Worm (Caenorhabditis elegans) whole organism, L4 larva: ENCODE data around the gene tbc-18.

Experiments
- D1046.2 ChIP-seq: fragments of 200-800 bp; sonication (Bioruptor generic); IDR thresholded peaks from 2 replicates; pipeline ENCODE4 v1.3.6; 2022; ENCODE audit warnings: missing genetic modification characterization, missing compliant biosample characterization
- R02D3.7 ChIP-seq: fragments of 150-350 bp; sonication (generic microtip); optimal IDR thresholded peaks from 3 replicates; lab custom pipeline; 2014; ENCODE audit warnings: missing biosample characterization, missing genetic modification characterization
- T20F7.1 ChIP-seq: fragments of 200-800 bp; sonication (Bioruptor generic); optimal IDR thresholded peaks from 2 replicates; lab custom pipeline; 2018; ENCODE audit warnings: mild to moderate bottlenecking, missing genetic modification characterization, missing compliant biosample characterization
- Y48G9A.11 ChIP-seq: fragments of 200-800 bp; sonication (Bioruptor generic); IDR thresholded peaks from 2 replicates; pipeline ENCODE4 v1.3.6; 2022; ENCODE audit warnings: missing genetic modification reagents, missing genetic modification characterization, missing compliant biosample characterization
- aly-2 ChIP-seq: sonication (generic microtip); optimal IDR thresholded peaks from 2 replicates; lab custom pipeline; 2018; ENCODE audit warnings: missing biosample characterization, missing genetic modification characterization
- ama-1 ChIP-seq: fragments of 150-350 bp; optimal IDR thresholded peaks from 2 replicates; lab custom pipeline; 2014; ENCODE audit warnings: inconsistent platforms, mixed read lengths
- ceh-20 ChIP-seq: fragments of 200-800 bp; sonication (Bioruptor generic); IDR thresholded peaks from 2 replicates; pipeline ENCODE4 v1.3.6; 2022; ENCODE audit warnings: missing genetic modification reagents, missing genetic modification characterization, missing compliant biosample characterization
- ceh-32 ChIP-seq: sonication (generic microtip); optimal IDR thresholded peaks from 2 replicates; lab custom pipeline; 2016; ENCODE audit warnings: mild to moderate bottlenecking, missing genetic modification characterization, missing compliant biosample characterization; ENCODE audit not compliant: poor library complexity
- ceh-44 ChIP-seq: fragments of 200-800 bp; sonication (Bioruptor generic); IDR thresholded peaks from 2 replicates; pipeline ENCODE4 v1.3.6; 2022; ENCODE audit warnings: missing genetic modification reagents, missing genetic modification characterization, missing compliant biosample characterization
- ceh-82 ChIP-seq: sonication (generic microtip); optimal IDR thresholded peaks from 2 replicates; lab custom pipeline; 2017; ENCODE audit warnings: missing biosample characterization, missing genetic modification characterization
- ces-1 ChIP-seq: fragments of 150-350 bp; sonication (generic microtip); optimal IDR thresholded peaks from 4 replicates; lab custom pipeline; 2014; ENCODE audit warnings: missing biosample characterization, missing genetic modification reagents, missing genetic modification characterization
- daf-19 ChIP-seq: fragments of 200-800 bp; sonication (Bioruptor generic); conservative IDR thresholded peaks from 2 replicates; pipeline ENCODE4 v1.3.6; 2022; ENCODE audit warnings: missing genetic modification characterization, missing compliant biosample characterization
- daf-8 ChIP-seq: fragments of 200-800 bp; sonication (Bioruptor generic); IDR thresholded peaks from 2 replicates; pipeline ENCODE4 v1.3.6; 2022; ENCODE audit warnings: missing genetic modification characterization, missing compliant biosample characterization
- dmd-6 ChIP-seq: fragments of 200-800 bp; sonication (Bioruptor generic); IDR thresholded peaks from 2 replicates; pipeline ENCODE4 v1.3.6; 2022; ENCODE audit warnings: missing genetic modification reagents, missing genetic modification characterization, missing compliant biosample characterization
- dpl-1 ChIP-seq: fragments of 150-350 bp; optimal IDR thresholded peaks from 2 replicates; lab custom pipeline; 2014; ENCODE audit warnings: missing biosample characterization, missing genetic modification reagents, missing genetic modification characterization
- duxl-1 ChIP-seq: sonication (generic microtip); optimal IDR thresholded peaks from 2 replicates; lab custom pipeline; 2016; ENCODE audit warnings: mild to moderate bottlenecking, missing genetic modification characterization, moderate library complexity, missing compliant biosample characterization; ENCODE audit not compliant: poor library complexity
- fkh-10 ChIP-seq: fragments of 150-350 bp; optimal IDR thresholded peaks from 2 replicates; lab custom pipeline; 2014; ENCODE audit warnings: missing biosample characterization, missing genetic modification reagents, missing genetic modification characterization
- fos-1 ChIP-seq: fragments of 150-350 bp; optimal IDR thresholded peaks from 2 replicates; lab custom pipeline; 2014; ENCODE audit warnings: missing biosample characterization, missing genetic modification characterization
- gei-8 ChIP-seq: fragments of 200-800 bp; sonication (Bioruptor generic); optimal IDR thresholded peaks from 2 replicates; lab custom pipeline; 2018; ENCODE audit warnings: mild to moderate bottlenecking, missing genetic modification characterization, missing compliant biosample characterization
- hif-1 ChIP-seq, 2 experiments: sonication (generic microtip); optimal IDR thresholded peaks; 2 replicates each; lab custom pipeline; 2016 to 2017; ENCODE audit warnings: missing compliant biosample characterization in 2 of 2, missing genetic modification characterization in 2 of 2, missing genetic modification reagents in 2 of 2, missing genotype in 2 of 2, mild to moderate bottlenecking in 1 of 2
- hlh-30 ChIP-seq: sonication (generic microtip); optimal IDR thresholded peaks from 2 replicates; lab custom pipeline; 2017; ENCODE audit warnings: antibody characterized with exemption, mild to moderate bottlenecking, missing genetic modification characterization, missing compliant biosample characterization; ENCODE audit not compliant: insufficient read depth
- hmg-1.1 ChIP-seq: fragments of 200-800 bp; sonication (Bioruptor generic); IDR thresholded peaks from 2 replicates; pipeline ENCODE4 v1.3.6; 2022; ENCODE audit warnings: missing genetic modification reagents, missing genetic modification characterization, missing compliant biosample characterization
- jun-1 ChIP-seq: fragments of 150-350 bp; optimal IDR thresholded peaks from 2 replicates; lab custom pipeline; 2014; ENCODE audit warnings: missing biosample characterization, missing genetic modification reagents, missing genetic modification characterization
- lin-1 ChIP-seq: fragments of 200-800 bp; sonication (Bioruptor generic); IDR thresholded peaks from 2 replicates; pipeline ENCODE4 v1.3.6; 2022; ENCODE audit warnings: missing genetic modification reagents, missing genetic modification characterization, missing compliant biosample characterization
- lin-39 ChIP-seq: fragments of 150-350 bp; optimal IDR thresholded peaks from 2 replicates; lab custom pipeline; 2014; ENCODE audit warnings: missing biosample characterization, missing genetic modification reagents, missing genetic modification characterization
- lsy-2 ChIP-seq, 2 experiments: fragments of 150-350 bp in 1 of 2; sonication (generic microtip) in 1 of 2; optimal IDR thresholded peaks; 2 replicates each; lab custom pipeline; 2014 to 2017; ENCODE audit warnings: missing biosample characterization in 2 of 2, missing genetic modification characterization in 2 of 2
- madf-9 ChIP-seq: fragments of 200-800 bp; sonication (Bioruptor generic); conservative IDR thresholded peaks from 2 replicates; pipeline ENCODE4 v1.3.6; 2022; ENCODE audit warnings: missing genetic modification reagents, missing genetic modification characterization, missing compliant biosample characterization
- mdl-1 ChIP-seq, 2 experiments: fragments of 150-350 bp in 1 of 2; sonication (generic microtip) in 1 of 2; optimal IDR thresholded peaks; 2 replicates each; lab custom pipeline; 2014 to 2017; ENCODE audit warnings: missing biosample characterization in 2 of 2, missing genetic modification characterization in 2 of 2
- mdt-29 ChIP-seq: fragments of 200-800 bp; sonication (Bioruptor generic); IDR thresholded peaks from 2 replicates; pipeline ENCODE4 v1.3.6; 2022; ENCODE audit warnings: missing genetic modification reagents, missing genetic modification characterization, missing compliant biosample characterization
- mxl-2 ChIP-seq: fragments of 200-800 bp; sonication (Bioruptor generic); conservative IDR thresholded peaks from 2 replicates; pipeline ENCODE4 v1.3.6; 2022; ENCODE audit warnings: missing genetic modification reagents, missing genetic modification characterization, missing compliant biosample characterization
- nhr-10 ChIP-seq: fragments of 150-350 bp; optimal IDR thresholded peaks from 2 replicates; lab custom pipeline; 2014; ENCODE audit warnings: missing biosample characterization, missing genetic modification characterization
- nhr-11 ChIP-seq: fragments of 150-350 bp; optimal IDR thresholded peaks from 2 replicates; lab custom pipeline; 2014; ENCODE audit warnings: missing biosample characterization, missing genetic modification characterization
- nhr-237 ChIP-seq: sonication (generic microtip); optimal IDR thresholded peaks from 2 replicates; lab custom pipeline; 2017; ENCODE audit warnings: missing biosample characterization, missing genetic modification characterization
- nhr-25 ChIP-seq: sonication (generic microtip); optimal IDR thresholded peaks from 2 replicates; lab custom pipeline; 2017; ENCODE audit warnings: missing genetic modification characterization, mild to moderate bottlenecking, missing compliant biosample characterization, antibody characterized with exemption, moderate library complexity, borderline replicate concordance; ENCODE audit not compliant: insufficient read depth
- nhr-28 ChIP-seq: fragments of 150-350 bp; optimal IDR thresholded peaks from 2 replicates; lab custom pipeline; 2014; ENCODE audit warnings: missing biosample characterization, missing genetic modification characterization
- nhr-42 ChIP-seq: fragments of 200-800 bp; sonication (Bioruptor generic); IDR thresholded peaks from 2 replicates; pipeline ENCODE4 v1.3.6; 2022; ENCODE audit warnings: missing genetic modification characterization, missing compliant biosample characterization
- nhr-6 ChIP-seq: fragments of 150-350 bp; optimal IDR thresholded peaks from 2 replicates; lab custom pipeline; 2014; ENCODE audit warnings: missing biosample characterization, missing genetic modification characterization
- nhr-76 ChIP-seq: fragments of 150-350 bp; optimal IDR thresholded peaks from 2 replicates; lab custom pipeline; 2014; ENCODE audit warnings: missing biosample characterization, missing genetic modification characterization
- nhr-77 ChIP-seq: fragments of 150-350 bp; optimal IDR thresholded peaks from 2 replicates; lab custom pipeline; 2014; ENCODE audit warnings: missing biosample characterization, missing genetic modification characterization
- pha-4 ChIP-seq, 2 experiments: fragments of 150-350 bp in 1 of 2; fragments of 200-800 bp in 1 of 2; sonication (Bioruptor generic) in 1 of 2; IDR thresholded peaks in 1 of 2; optimal IDR thresholded peaks in 1 of 2; 2 replicates each; pipeline versions ENCODE4 v1.3.6 to Lab custom; 2014 to 2022; ENCODE audit warnings: missing genetic modification characterization in 2 of 2, missing genetic modification reagents in 2 of 2, missing biosample characterization in 1 of 2, missing compliant biosample characterization in 1 of 2
- rbr-2 ChIP-seq: sonication (generic microtip); optimal IDR thresholded peaks from 2 replicates; lab custom pipeline; 2016; ENCODE audit warnings: missing genotype, missing genetic modification characterization, missing compliant biosample characterization
- saeg-2 ChIP-seq: fragments of 200-800 bp; sonication (Bioruptor generic); IDR thresholded peaks from 2 replicates; pipeline ENCODE4 v1.3.6; 2022; ENCODE audit warnings: missing genetic modification reagents, missing genetic modification characterization, missing compliant biosample characterization
- skn-1 ChIP-seq: fragments of 150-350 bp; optimal IDR thresholded peaks from 2 replicates; lab custom pipeline; 2014; ENCODE audit warnings: missing biosample characterization, missing genetic modification characterization
- snpc-4 ChIP-seq: fragments of 150-350 bp; optimal IDR thresholded peaks from 2 replicates; lab custom pipeline; 2014; ENCODE audit warnings: missing biosample characterization, missing genetic modification characterization
- spr-3 ChIP-seq: fragments of 200-800 bp; sonication (Bioruptor generic); optimal IDR thresholded peaks from 2 replicates; lab custom pipeline; 2018; ENCODE audit warnings: mild to moderate bottlenecking, missing genetic modification characterization, missing compliant biosample characterization
- tra-1 ChIP-seq: fragments of 200-800 bp; sonication (Bioruptor generic); IDR thresholded peaks from 2 replicates; pipeline ENCODE4 v1.3.6; 2022; ENCODE audit warnings: missing genetic modification reagents, missing genetic modification characterization, missing compliant biosample characterization
- unc-39 ChIP-seq: sonication (generic microtip); optimal IDR thresholded peaks from 2 replicates; lab custom pipeline; 2017; ENCODE audit warnings: missing biosample characterization, missing genetic modification characterization
- unc-62 ChIP-seq, 3 experiments: fragments of 150-350 bp in 1 of 3; sonication (generic microtip); optimal IDR thresholded peaks in 2 of 3; peaks in 1 of 3; 1 replicate in 1 of 3; 2 replicates in 2 of 3; lab custom pipeline; 2014 to 2017; ENCODE audit warnings: missing biosample characterization in 3 of 3, missing genetic modification characterization in 3 of 3, missing genetic modification reagents in 3 of 3, missing genotype in 1 of 3
- zag-1 ChIP-seq: fragments of 150-350 bp; optimal IDR thresholded peaks from 2 replicates; lab custom pipeline; 2014; ENCODE audit warnings: missing biosample characterization, missing genetic modification characterization
- zip-2 ChIP-seq: fragments of 150-350 bp; optimal IDR thresholded peaks from 2 replicates; lab custom pipeline; 2014; ENCODE audit warnings: missing biosample characterization, missing genetic modification characterization
- ztf-7 ChIP-seq: fragments of 150-350 bp; optimal IDR thresholded peaks from 2 replicates; lab custom pipeline; 2014; ENCODE audit warnings: missing biosample characterization, missing genetic modification characterization

The tbc-18 gene

DNA sequence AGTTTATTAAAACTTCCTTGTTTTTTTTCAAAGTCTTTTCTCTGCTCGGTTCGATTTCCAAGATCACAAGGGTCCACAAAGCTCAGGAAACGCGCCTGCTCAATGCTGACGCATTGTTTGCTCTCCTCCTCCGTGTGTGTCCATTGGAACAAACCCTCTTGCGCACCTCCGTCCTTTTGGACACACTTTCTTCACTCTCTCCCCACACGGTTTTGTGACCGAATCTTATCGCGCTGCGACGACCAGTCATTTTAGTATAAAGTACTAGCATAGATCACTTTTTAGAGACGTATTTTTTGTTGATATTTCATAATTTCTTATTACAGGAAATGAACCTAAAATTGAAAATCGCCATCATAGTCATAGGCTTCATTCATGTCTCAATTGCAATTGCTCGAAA is 10.1 kb upstream of the tbc-18 start (continued):
- peak; percentile 84 for TF ChIP-seq nhr-28 (tag; lab: Kevin White, UChicago)
- TF ChIP-seq rbr-2 (tag; lab: Kevin White, UChicago), result peak; percentile 81
- TF ChIP-seq lin-1 (GFP tag; lab: Robert Waterston, UW), result no peak
- no peak for TF ChIP-seq saeg-2
- TF ChIP-seq mdt-29 (GFP tag; lab: Robert Waterston, UW), result no peak
- peak in 1 of 2 experiments; percentile 57 for TF ChIP-seq mdl-1 (tag; optimal IDR thresholded peaks at IDR 0.05; lab: Kevin White, UChicago)
- TF ChIP-seq nhr-10 (tag; lab: Kevin White, UChicago), result no peak
- peak; percentile 73 for TF ChIP-seq nhr-77 (tag; lab: Kevin White, UChicago)
- no peak for TF ChIP-seq fos-1 (tag; lab: Kevin White, UChicago)
- no peak for TF ChIP-seq R02D3.7 (tag; lab: Kevin White, UChicago)
- TF ChIP-seq dpl-1 (GFP tag; lab: Kevin White, UChicago), result peak; percentile 59
- no peak for TF ChIP-seq ceh-44 (GFP tag; lab: Robert Waterston, UW)
- TF ChIP-seq ceh-32 (tag; lab: Kevin White, UChicago), result peak; percentile 19
- no peak for TF ChIP-seq ces-1
- TF ChIP-seq ztf-7, result peak; percentile 26
- TF ChIP-seq pha-4 (GFP tag; IDR thresholded peaks at IDR 0.05; lab: Robert Waterston, UW), result 0 out of 2 replicates have a peak, but pooled peaks have one; percentile 52
- TF ChIP-seq pha-4 (tag; optimal IDR thresholded peaks at IDR 0.05; lab: Kevin White, UChicago), result no peak
- no peak for TF ChIP-seq mxl-2 (GFP tag; lab: Robert Waterston, UW)
- TF ChIP-seq unc-62 (GFP tag; optimal IDR thresholded peaks at IDR 0.05 in 1 of 2; lab: Kevin White, UChicago), result peak in 1 of 2 experiments; percentile 96
- no peak for TF ChIP-seq unc-62 (tag; optimal IDR thresholded peaks at IDR 0.05; lab: Kevin White, UChicago)
- TF ChIP-seq daf-8 (GFP tag; lab: Robert Waterston, UW), result no peak
- no peak for TF ChIP-seq nhr-76
- TF ChIP-seq fkh-10, result peak; percentile 28
- TF ChIP-seq Y48G9A.11 (GFP tag; lab: Robert Waterston, UW), result no peak
- no peak for TF ChIP-seq unc-39 (tag; lab: Kevin White, UChicago)
- no peak for TF ChIP-seq jun-1 (tag; lab: Kevin White, UChicago)
- TF ChIP-seq dmd-6 (GFP tag; lab: Robert Waterston, UW), result peak; percentile 88
- no peak for TF ChIP-seq ama-1 (lab: Kevin White, UChicago)
- TF ChIP-seq aly-2 (tag; lab: Kevin White, UChicago), result no peak
- no peak for TF ChIP-seq zip-2 (tag; lab: Kevin White, UChicago)
- TF ChIP-seq zag-1 (tag; lab: Kevin White, UChicago), result no peak
- peak; percentile 40 for TF ChIP-seq nhr-25 (tag; lab: Kevin White, UChicago)
- no peak for TF ChIP-seq skn-1 (tag; lab: Kevin White, UChicago)
- TF ChIP-seq nhr-237, result no peak
- no peak for TF ChIP-seq nhr-42
- TF ChIP-seq nhr-11 (tag; lab: Kevin White, UChicago), result peak; percentile 70
- peak; percentile 87 for TF ChIP-seq hlh-30 (tag; lab: Kevin White, UChicago)
- TF ChIP-seq madf-9 (GFP tag; lab: Robert Waterston, UW), result no peak
- TF ChIP-seq T20F7.1, result no peak
- no peak for TF ChIP-seq daf-19 (GFP tag; lab: Robert Waterston, UW)
- no peak for TF ChIP-seq duxl-1
- TF ChIP-seq tra-1 (GFP tag; lab: Robert Waterston, UW), result no peak; the same call in 1 of the 2 replicates
- TF ChIP-seq lsy-2 (tag; optimal IDR thresholded peaks at IDR 0.05; lab: Kevin White, UChicago), result peak; percentile 36 to 86
- no peak for TF ChIP-seq ceh-82
- TF ChIP-seq snpc-4 (tag; lab: Kevin White, UChicago), result no peak
- no peak for TF ChIP-seq D1046.2 (GFP tag; lab: Robert Waterston, UW)
- peak; percentile 83 for TF ChIP-seq nhr-6
- TF ChIP-seq spr-3 (GFP tag; lab: Kevin White, UChicago), result no peak
- no peak for TF ChIP-seq lin-39
- no peak for TF ChIP-seq gei-8
- TF ChIP-seq hmg-1.1 (GFP tag; lab: Robert Waterston, UW), result peak; percentile 80
- TF ChIP-seq hif-1 (tag; optimal IDR thresholded peaks at IDR 0.05; lab: Kevin White, UChicago), result no peak
- peak; percentile 58; the same call in 1 of the 2 replicates for TF ChIP-seq ceh-20 (GFP tag; lab: Robert Waterston, UW)
